Worm (Caenorhabditis elegans): Measurements from ENCODE around the gene rga-8.
A peak's percentile ranks its signal among the peaks of the same experiment; 100 is the strongest.

The rga-8 gene

ce11 chrX:5255320-5255719 lies 24.3 kb downstream of the rga-8 start:
- no peak for TF ChIP-seq ces-1 (GFP tag; optimal IDR thresholded peaks at IDR 0.05)
- no peak for TF ChIP-seq nhr-77 (tag; optimal IDR thresholded peaks at IDR 0.05)
- TF ChIP-seq zag-1 (tag; optimal IDR thresholded peaks at IDR 0.05), result no peak
- no peak for TF ChIP-seq ztf-11 (tag; optimal IDR thresholded peaks at IDR 0.05)
- no peak for TF ChIP-seq nhr-111 (GFP tag; optimal IDR thresholded peaks at IDR 0.05)
- peak; percentile 5 for TF ChIP-seq dve-1 (tag; optimal IDR thresholded peaks at IDR 0.05; ENCODE audit: insufficient read depth)
- TF ChIP-seq dmd-6 (GFP tag; IDR thresholded peaks at IDR 0.05), result peak; percentile 33; the same call in 1 of the 2 replicates
- TF ChIP-seq lin-29 (GFP tag; IDR thresholded peaks at IDR 0.05), result no peak
- peak; percentile 16 for TF ChIP-seq hlh-11 (tag; optimal IDR thresholded peaks at IDR 0.05)
- TF ChIP-seq ceh-32 (tag; optimal IDR thresholded peaks at IDR 0.05; ENCODE audit: poor library complexity), result no peak
- TF ChIP-seq skn-1 (tag; optimal IDR thresholded peaks at IDR 0.05), result no peak
- no peak for TF ChIP-seq ceh-28 (tag; optimal IDR thresholded peaks at IDR 0.05)
- no peak for TF ChIP-seq egl-27 (tag; optimal IDR thresholded peaks at IDR 0.05)

- no peak for TF ChIP-seq daf-16 (GFP tag; optimal IDR thresholded peaks at IDR 0.05)
- no peak for TF ChIP-seq daf-16 (tag; optimal IDR thresholded peaks at IDR 0.05)
- TF ChIP-seq mxl-2 (GFP tag; conservative IDR thresholded peaks at IDR 0.05), result no peak
- no peak for TF ChIP-seq nhr-10 (tag; optimal IDR thresholded peaks at IDR 0.05)
- TF ChIP-seq unc-130 (GFP tag; optimal IDR thresholded peaks at IDR 0.05), result no peak
- TF ChIP-seq dve-1 (tag; optimal IDR thresholded peaks at IDR 0.05; ENCODE audit: insufficient read depth), result no peak
- no peak for TF ChIP-seq ztf-7 (tag; optimal IDR thresholded peaks at IDR 0.05)
- no peak for TF ChIP-seq T20F7.1 (GFP tag; optimal IDR thresholded peaks at IDR 0.05)
- no peak for TF ChIP-seq Y48G9A.11 (GFP tag; IDR thresholded peaks at IDR 0.05)
- no peak for TF ChIP-seq lir-3 (tag; optimal IDR thresholded peaks at IDR 0.05)
- no peak for TF ChIP-seq fkh-10 (GFP tag; optimal IDR thresholded peaks at IDR 0.05)
- no peak for TF ChIP-seq F49E8.2 (tag; optimal IDR thresholded peaks at IDR 0.05; ENCODE audit: borderline replicate concordance)
- TF ChIP-seq hmg-1.1 (GFP tag; IDR thresholded peaks at IDR 0.05), result no peak
- no peak for TF ChIP-seq mdt-29 (GFP tag; IDR thresholded peaks at IDR 0.05)
- TF ChIP-seq ceh-62 (tag; optimal IDR thresholded peaks at IDR 0.05), result no peak
- TF ChIP-seq Y5F2A.4 (GFP tag; optimal IDR thresholded peaks at IDR 0.05), result no peak
- TF ChIP-seq dmd-8 (GFP tag; IDR thresholded peaks at IDR 0.05), result no peak
- TF ChIP-seq egl-27 (tag; optimal IDR thresholded peaks at IDR 0.05), result no peak
- TF ChIP-seq mep-1 (tag; optimal IDR thresholded peaks at IDR 0.05), result no peak
- no peak for TF ChIP-seq daf-8 (GFP tag; IDR thresholded peaks at IDR 0.05)
These were observed 24.7 kb downstream of the rga-8 start, which contains the start of gene nspg-13 for ce11 chrX:5254894-5255293. Gene nspg-13 (plus strand): TSS chrX:5255194.

- TF ChIP-seq nhr-28 (tag; optimal IDR thresholded peaks at IDR 0.05) (peak; percentile 73), ctbp-1 (GFP tag; IDR thresholded peaks at IDR 0.05) (no peak), nhr-102 (tag; optimal IDR thresholded peaks at IDR 0.05) (no peak), nhr-10 (tag; optimal IDR thresholded peaks at IDR 0.05) (no peak), mes-2 (tag; optimal IDR thresholded peaks at IDR 0.05; ENCODE audit: poor library complexity, severe bottlenecking) (peak; percentile 41), nhr-76 (tag; optimal IDR thresholded peaks at IDR 0.05) (no peak), snpc-1.2 (GFP tag; IDR thresholded peaks at IDR 0.05) (no peak), lin-1 (GFP tag; IDR thresholded peaks at IDR 0.05) (peak; percentile 69; the same call in 1 of the 2 replicates), dmd-8 (GFP tag; IDR thresholded peaks at IDR 0.05) (no peak), set-16 (GFP tag; IDR thresholded peaks at IDR 0.05) (no peak), dmd-6 (GFP tag; IDR thresholded peaks at IDR 0.05) (peak; percentile 74), mxl-3 (GFP tag; optimal IDR thresholded peaks at IDR 0.05) (peak; percentile 36), F37D6.2 (tag; optimal IDR thresholded peaks at IDR 0.05) (no peak), cey-2 (tag; optimal IDR thresholded peaks at IDR 0.05; ENCODE audit: borderline replicate concordance, insufficient read depth) (no peak), zfp-3 (GFP tag; conservative IDR thresholded peaks at IDR 0.05) (no peak), nhr-25 (tag; optimal IDR thresholded peaks at IDR 0.05; ENCODE audit: borderline replicate concordance, insufficient read depth) (no peak), rbr-2 (tag; optimal IDR thresholded peaks at IDR 0.05) (no peak), hif-1 (tag; optimal IDR thresholded peaks at IDR 0.05) (no peak), daf-19 (GFP tag; conservative IDR thresholded peaks at IDR 0.05) (no peak), ceh-28 (tag; optimal IDR thresholded peaks at IDR 0.05) (no peak), nhr-77 (tag; optimal IDR thresholded peaks at IDR 0.05) (no peak), daf-16 (GFP tag; optimal IDR thresholded peaks at IDR 0.05) (no peak), daf-16 (tag; optimal IDR thresholded peaks at IDR 0.05) (peak; percentile 69), spr-1 (tag; optimal IDR thresholded peaks at IDR 0.05) (peak; percentile 31), hlh-11 (tag; optimal IDR thresholded peaks at IDR 0.05) (peak; percentile 75)
These were observed 26.8 kb downstream of the rga-8 start, which contains the start of gene nspg-14 for ce11 chrX:5252798-5253197. Gene nspg-14 (plus strand): TSS chrX:5253047.

Data from whole organism, L4 larva.